Worm (Caenorhabditis elegans): ENCODE data around the gene gsnl-1.

ce11 chrV:9471675-9472074, 25.2 kb upstream of the gsnl-1 start, which contains the start of gene flp-6:
- TF ChIP-seq Y53F4B.3 (GFP tag; IDR thresholded peaks at IDR 0.05) (no peak), unc-62 (GFP tag; optimal IDR thresholded peaks at IDR 0.05) (no peak), nhr-179 (tag; optimal IDR thresholded peaks at IDR 0.05) (no peak), snpc-1.1 (tag; optimal IDR thresholded peaks at IDR 0.05; ENCODE audit: insufficient read depth) (no peak), snpc-4 (GFP tag; optimal IDR thresholded peaks at IDR 0.05) (no peak), snpc-4 (tag; optimal IDR thresholded peaks at IDR 0.05) (no peak), Y53G8AR.9 (GFP tag; conservative IDR thresholded peaks at IDR 0.05) (no peak), bed-2 (GFP tag; IDR thresholded peaks at IDR 0.05) (no peak), sptf-2 (GFP tag; optimal IDR thresholded peaks at IDR 0.05) (no peak), egrh-3 (GFP tag; IDR thresholded peaks at IDR 0.05) (no peak), C17E4.6 (GFP tag; IDR thresholded peaks at IDR 0.05) (no peak), Y56A3A.18 (GFP tag; IDR thresholded peaks at IDR 0.05) (no peak), nfya-1 (tag; optimal IDR thresholded peaks at IDR 0.05; ENCODE audit: borderline replicate concordance, insufficient read depth) (no peak), dpff-1 (tag; optimal IDR thresholded peaks at IDR 0.05) (no peak), pha-4 (tag; optimal IDR thresholded peaks at IDR 0.05) (no peak)

All from whole organism, young adult.